Worm (Caenorhabditis elegans) whole organism, L4 larva: ENCODE data around the gene F58G11.4.

Experiments used
- R02D3.7 ChIP-seq: fragments of 150-350 bp; sonication (generic microtip); optimal IDR thresholded peaks from 3 replicates; lab custom pipeline; 2014; ENCODE audit warnings: missing biosample characterization, missing genetic modification characterization
- Y105C5A.15 ChIP-seq: fragments of 200-800 bp; sonication (Bioruptor generic); IDR thresholded peaks from 2 replicates; pipeline ENCODE4 v1.3.6; 2022; ENCODE audit warnings: missing genetic modification characterization, missing compliant biosample characterization
- aly-2 ChIP-seq: sonication (generic microtip); optimal IDR thresholded peaks from 2 replicates; lab custom pipeline; 2018; ENCODE audit warnings: missing biosample characterization, missing genetic modification characterization
- ama-1 ChIP-seq: fragments of 150-350 bp; optimal IDR thresholded peaks from 2 replicates; lab custom pipeline; 2014; ENCODE audit warnings: inconsistent platforms, mixed read lengths
- ceh-82 ChIP-seq: sonication (generic microtip); optimal IDR thresholded peaks from 2 replicates; lab custom pipeline; 2017; ENCODE audit warnings: missing biosample characterization, missing genetic modification characterization
- nhr-237 ChIP-seq: sonication (generic microtip); optimal IDR thresholded peaks from 2 replicates; lab custom pipeline; 2017; ENCODE audit warnings: missing biosample characterization, missing genetic modification characterization
- unc-62 ChIP-seq, 3 experiments: fragments of 150-350 bp in 1 of 3; sonication (generic microtip); optimal IDR thresholded peaks in 2 of 3; peaks in 1 of 3; 1 replicate in 1 of 3; 2 replicates in 2 of 3; lab custom pipeline; 2014 to 2017; ENCODE audit warnings: missing biosample characterization in 3 of 3, missing genetic modification characterization in 3 of 3, missing genetic modification reagents in 3 of 3, missing genotype in 1 of 3
- ztf-11 ChIP-seq: fragments of 150-350 bp; optimal IDR thresholded peaks from 2 replicates; lab custom pipeline; 2014; ENCODE audit warnings: missing biosample characterization, missing genetic modification characterization

DNA sequence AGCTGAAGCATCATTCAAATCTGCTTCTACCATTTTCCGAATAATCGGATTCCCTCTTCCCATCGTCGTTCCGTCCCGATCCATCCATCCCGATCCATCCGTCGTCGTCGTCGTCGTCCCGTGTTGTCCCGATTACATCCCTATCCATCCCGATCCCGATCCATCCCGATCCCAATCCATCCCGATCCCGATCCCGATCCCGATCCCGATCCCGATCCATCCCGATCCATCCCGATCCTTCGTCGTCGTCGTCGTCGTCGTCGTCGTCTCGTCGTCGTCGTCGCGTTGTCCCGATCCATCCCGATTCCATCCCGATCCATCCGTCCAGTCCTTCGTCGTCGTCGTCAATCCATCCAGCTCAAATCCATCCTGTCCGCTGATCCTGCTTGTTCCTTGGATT lies 25.2 kb upstream of the F58G11.4 start:
- TF ChIP-seq ztf-11 (tag; lab: Kevin White, UChicago) (no peak), R02D3.7 (tag; lab: Kevin White, UChicago) (no peak), aly-2 (tag; lab: Kevin White, UChicago) (no peak), Y105C5A.15 (GFP tag; lab: Robert Waterston, UW) (no peak), ama-1 (lab: Kevin White, UChicago) (no peak), nhr-237 (tag; lab: Kevin White, UChicago) (no peak), unc-62 (GFP tag; optimal IDR thresholded peaks at IDR 0.05 in 1 of 2; lab: Kevin White, UChicago) (no peak), unc-62 (tag; optimal IDR thresholded peaks at IDR 0.05; lab: Kevin White, UChicago) (no peak), ceh-82 (tag; lab: Kevin White, UChicago) (no peak)
